Fruit fly (Drosophila melanogaster) whole organism, embryonic: Measurements from ENCODE around the gene CG32712.

Experiments used
- Ada2b ChIP-seq: fragments of 200-800 bp; sonication (Bioruptor generic); IDR thresholded peaks from 2 replicates; pipeline ENCODE4 v1.3.6; 2022; ENCODE audit warnings: missing biosample characterization, missing genetic modification characterization
- Atf3 ChIP-seq: fragments of 200-800 bp; sonication (Bioruptor generic); optimal IDR thresholded peaks from 3 replicates; lab custom pipeline; 2016; ENCODE audit warnings: missing biosample characterization, missing genetic modification characterization
- B-H2 ChIP-seq: fragments of 200-800 bp; sonication (Bioruptor generic); optimal IDR thresholded peaks from 2 replicates; lab custom pipeline; 2018; ENCODE audit warnings: missing biosample characterization, mild to moderate bottlenecking, missing genetic modification characterization
- Bteb2 ChIP-seq: fragments of 200-800 bp; sonication (Bioruptor generic); optimal IDR thresholded peaks from 2 replicates; lab custom pipeline; 2016; ENCODE audit warnings: missing biosample characterization, missing genetic modification characterization
- CG1024 ChIP-seq: fragments of 200-800 bp; sonication (Bioruptor generic); IDR thresholded peaks from 2 replicates; pipeline ENCODE4 v1.3.6; 2022; ENCODE audit warnings: missing biosample characterization, missing genetic modification characterization
- CG10267 ChIP-seq: fragments of 200-800 bp; sonication (Bioruptor generic); optimal IDR thresholded peaks from 2 replicates; lab custom pipeline; 2018; ENCODE audit warnings: missing biosample characterization, mild to moderate bottlenecking, missing genetic modification characterization, moderate library complexity
- CG10321 ChIP-seq: fragments of 200-800 bp; sonication (Bioruptor generic); IDR thresholded peaks from 2 replicates; pipeline ENCODE4 v1.3.6; 2022; ENCODE audit warnings: missing biosample characterization, missing genetic modification characterization
- CG10366 ChIP-seq: fragments of 200-800 bp; sonication (Bioruptor generic); IDR thresholded peaks from 2 replicates; pipeline ENCODE4 v1.3.6; 2022; ENCODE audit warnings: missing biosample characterization, missing genetic modification characterization
- CG10565 ChIP-seq: fragments of 200-800 bp; sonication (Bioruptor generic); optimal IDR thresholded peaks from 3 replicates; lab custom pipeline; 2016; ENCODE audit warnings: missing biosample characterization, mild to moderate bottlenecking, missing genetic modification characterization
- CG11247 ChIP-seq: fragments of 200-800 bp; sonication (Bioruptor generic); IDR thresholded peaks from 2 replicates; pipeline ENCODE4 v1.3.6; 2022; ENCODE audit warnings: missing biosample characterization, missing genetic modification characterization
- CG12219 ChIP-seq: fragments of 200-800 bp; sonication (Bioruptor generic); optimal IDR thresholded peaks from 3 replicates; lab custom pipeline; 2018; ENCODE audit warnings: missing biosample characterization, mild to moderate bottlenecking, missing genetic modification characterization
- CG12299 ChIP-seq: fragments of 200-800 bp; sonication (Bioruptor generic); optimal IDR thresholded peaks from 2 replicates; lab custom pipeline; 2018; ENCODE audit warnings: missing biosample characterization, mild to moderate bottlenecking, missing genetic modification characterization
- CG1233 ChIP-seq: fragments of 200-800 bp; sonication (Bioruptor generic); optimal IDR thresholded peaks from 4 replicates; lab custom pipeline; 2018; ENCODE audit warnings: missing biosample characterization, mild to moderate bottlenecking, missing genetic modification characterization
- CG13296 ChIP-seq: fragments of 200-800 bp; sonication (Bioruptor generic); optimal IDR thresholded peaks from 3 replicates; lab custom pipeline; 2018; ENCODE audit warnings: missing biosample characterization, mild to moderate bottlenecking, missing genetic modification characterization
- CG1832 ChIP-seq: fragments of 200-800 bp; sonication (Bioruptor generic); optimal IDR thresholded peaks from 2 replicates; lab custom pipeline; 2017; ENCODE audit warnings: missing biosample characterization, mild to moderate bottlenecking, missing genetic modification characterization, inconsistent platforms
- CG30020 ChIP-seq: fragments of 200-800 bp; optimal IDR thresholded peaks from 2 replicates; lab custom pipeline; 2019; ENCODE audit warnings: missing biosample characterization, mild to moderate bottlenecking, missing genetic modification characterization, moderate library complexity
- CG30431 ChIP-seq: fragments of 200-800 bp; sonication (Bioruptor generic); optimal IDR thresholded peaks from 2 replicates; lab custom pipeline; 2017; ENCODE audit warnings: missing biosample characterization, missing genetic modification characterization
- CG3065 ChIP-seq: fragments of 200-800 bp; sonication (Bioruptor generic); optimal IDR thresholded peaks from 2 replicates; lab custom pipeline; 2016; ENCODE audit warnings: missing biosample characterization, missing genetic modification characterization
- CG31224 ChIP-seq: fragments of 200-800 bp; sonication (Bioruptor generic); IDR thresholded peaks from 2 replicates; pipeline ENCODE4 v1.3.6; 2022; ENCODE audit warnings: missing biosample characterization, missing genetic modification characterization
- CG31365 ChIP-seq: fragments of 200-800 bp; sonication (Bioruptor generic); optimal IDR thresholded peaks from 2 replicates; lab custom pipeline; 2018; ENCODE audit warnings: missing biosample characterization, mild to moderate bottlenecking, missing genetic modification characterization
- CG3838 ChIP-seq: fragments of 200-800 bp; sonication (Bioruptor generic); optimal IDR thresholded peaks from 3 replicates; lab custom pipeline; 2016; ENCODE audit warnings: missing biosample characterization, missing genetic modification characterization
- CG3847 ChIP-seq: fragments of 200-800 bp; sonication (Bioruptor generic); IDR thresholded peaks from 2 replicates; pipeline ENCODE4 v1.3.6; 2022; ENCODE audit warnings: missing biosample characterization, missing genetic modification characterization
- CG42726 ChIP-seq: fragments of 200-800 bp; sonication (Bioruptor generic); IDR thresholded peaks from 2 replicates; pipeline ENCODE4 v1.3.6; 2022; ENCODE audit warnings: missing biosample characterization, missing genetic modification characterization; ENCODE audit not compliant: partially characterized antibody
- CG4282 ChIP-seq: fragments of 200-800 bp; sonication (Bioruptor generic); optimal IDR thresholded peaks from 2 replicates; lab custom pipeline; 2016; ENCODE audit warnings: missing biosample characterization, missing genetic modification characterization
- CG4404 ChIP-seq: fragments of 200-800 bp; sonication (Bioruptor generic); IDR thresholded peaks from 2 replicates; pipeline ENCODE4 v1.3.6; 2022; ENCODE audit warnings: missing biosample characterization, missing genetic modification characterization
- CG6272 ChIP-seq: fragments of 200-800 bp; sonication (Bioruptor generic); IDR thresholded peaks from 2 replicates; pipeline ENCODE4 v1.3.6; 2022; ENCODE audit warnings: missing biosample characterization, missing genetic modification characterization
- CG6765 ChIP-seq: fragments of 200-800 bp; sonication (Bioruptor generic); optimal IDR thresholded peaks from 3 replicates; lab custom pipeline; 2017; ENCODE audit warnings: missing biosample characterization, mild to moderate bottlenecking, missing genetic modification characterization
- Dbx ChIP-seq: fragments of 200-800 bp; sonication (Bioruptor generic); IDR thresholded peaks from 3 replicates; pipeline ENCODE4 v1.3.6; 2022; ENCODE audit warnings: missing biosample characterization, missing genetic modification characterization
- E2f2 ChIP-seq: fragments of 200-800 bp; sonication (Bioruptor generic); IDR thresholded peaks from 2 replicates; pipeline ENCODE4 v1.3.6; 2022; ENCODE audit warnings: missing biosample characterization, missing genetic modification characterization
- Fer3 ChIP-seq: fragments of 200-800 bp; sonication (Bioruptor generic); optimal IDR thresholded peaks from 2 replicates; lab custom pipeline; 2018; ENCODE audit warnings: missing biosample characterization, mild to moderate bottlenecking, missing genetic modification characterization, moderate library complexity
- MESR4 ChIP-seq: fragments of 200-800 bp; sonication (Bioruptor generic); optimal IDR thresholded peaks from 2 replicates; lab custom pipeline; 2018; ENCODE audit warnings: missing biosample characterization, mild to moderate bottlenecking, missing genetic modification characterization, moderate library complexity
- NFAT ChIP-seq: fragments of 200-800 bp; sonication (Bioruptor generic); IDR thresholded peaks from 2 replicates; pipeline ENCODE4 v1.3.6; 2022; ENCODE audit warnings: missing biosample characterization, missing genetic modification characterization
- Taf1 ChIP-seq: fragments of 200-800 bp; sonication (Bioruptor generic); IDR thresholded peaks from 2 replicates; pipeline ENCODE4 v1.3.6; 2022; ENCODE audit warnings: missing biosample characterization, missing genetic modification characterization
- Xrp1 ChIP-seq: fragments of 200-800 bp; sonication (Bioruptor generic); IDR thresholded peaks from 2 replicates; pipeline ENCODE4 v1.3.6; 2022; ENCODE audit warnings: missing biosample characterization, missing genetic modification characterization
- abd-A ChIP-seq: fragments of 200-800 bp; sonication (Bioruptor generic); optimal IDR thresholded peaks from 3 replicates; lab custom pipeline; 2019; ENCODE audit warnings: missing biosample characterization, mild to moderate bottlenecking, missing genetic modification characterization, moderate library complexity
- bigmax ChIP-seq: fragments of 200-800 bp; sonication (Bioruptor generic); optimal IDR thresholded peaks from 2 replicates; lab custom pipeline; 2018; ENCODE audit warnings: missing biosample characterization, mild to moderate bottlenecking, missing genetic modification characterization
- cato ChIP-seq: fragments of 200-800 bp; sonication (Bioruptor generic); optimal IDR thresholded peaks from 2 replicates; lab custom pipeline; 2016; ENCODE audit warnings: missing biosample characterization, missing genetic modification characterization, borderline replicate concordance
- hb ChIP-seq: fragments of 200-800 bp; sonication (Bioruptor generic); IDR thresholded peaks from 3 replicates; pipeline ENCODE4 v1.3.6; 2022; ENCODE audit warnings: missing biosample characterization, missing genetic modification characterization; ENCODE audit not compliant: partially characterized antibody
- her ChIP-seq: fragments of 200-800 bp; sonication (Bioruptor generic); optimal IDR thresholded peaks from 2 replicates; lab custom pipeline; 2016; ENCODE audit warnings: missing biosample characterization, missing genetic modification characterization
- insv ChIP-seq, 2 experiments: fragments of 200-800 bp; sonication (Bioruptor generic); optimal IDR thresholded peaks; 3 replicates each; lab custom pipeline; 2016 to 2018; ENCODE audit warnings: missing biosample characterization in 2 of 2, missing genetic modification characterization in 2 of 2
- pros ChIP-seq: fragments of 200-800 bp; sonication (Bioruptor generic); optimal IDR thresholded peaks from 3 replicates; lab custom pipeline; 2019; ENCODE audit warnings: missing biosample characterization, mild to moderate bottlenecking, missing genetic modification characterization, moderate library complexity
- pum ChIP-seq: fragments of 200-800 bp; sonication (Bioruptor generic); optimal IDR thresholded peaks from 2 replicates; lab custom pipeline; 2016; ENCODE audit warnings: missing biosample characterization, missing genetic modification characterization
- repo ChIP-seq: fragments of 200-800 bp; sonication (Bioruptor generic); optimal IDR thresholded peaks from 2 replicates; lab custom pipeline; 2016; ENCODE audit warnings: missing biosample characterization, missing genetic modification characterization
- row ChIP-seq: fragments of 200-800 bp; sonication (Bioruptor generic); IDR thresholded peaks from 3 replicates; pipeline ENCODE4 v1.3.6; 2022; ENCODE audit warnings: missing biosample characterization, missing genetic modification characterization
- scrt ChIP-seq: fragments of 200-800 bp; sonication (Bioruptor generic); optimal IDR thresholded peaks from 2 replicates; lab custom pipeline; 2018; ENCODE audit warnings: missing biosample characterization, mild to moderate bottlenecking, missing genetic modification characterization, moderate library complexity
- sim ChIP-seq: fragments of 200-800 bp; sonication (Bioruptor generic); IDR thresholded peaks from 2 replicates; pipeline ENCODE4 v1.3.6; 2022; ENCODE audit warnings: missing biosample characterization, missing genetic modification characterization
- sqz ChIP-seq: fragments of 200-800 bp; sonication (Bioruptor generic); optimal IDR thresholded peaks from 3 replicates; lab custom pipeline; 2018; ENCODE audit warnings: missing biosample characterization, mild to moderate bottlenecking, missing genetic modification characterization
- sug ChIP-seq: fragments of 200-800 bp; optimal IDR thresholded peaks from 2 replicates; lab custom pipeline; 2019; ENCODE audit warnings: missing biosample characterization, mild to moderate bottlenecking, missing genetic modification characterization, moderate library complexity
- vfl ChIP-seq: fragments of 200-800 bp; sonication (Bioruptor generic); optimal IDR thresholded peaks from 2 replicates; lab custom pipeline; 2016; ENCODE audit warnings: missing biosample characterization, missing genetic modification characterization
- vvl ChIP-seq: fragments of 200-800 bp; sonication (Bioruptor generic); IDR thresholded peaks from 2 replicates; pipeline ENCODE4 v1.3.6; 2022; ENCODE audit warnings: missing biosample characterization, missing genetic modification characterization

The CG32712 gene

dm6 chrX:8410349-8411240, 23.0 kb downstream of the CG32712 start (continued):
- TF ChIP-seq abd-A (no peak), insv (GFP tag; optimal IDR thresholded peaks at IDR 0.05; lab: Kevin White, UChicago) (no peak), Xrp1 (GFP tag; lab: Robert Waterston, UW) (peak; percentile 6; the same call in 1 of the 2 replicates), CG30020 (tag; lab: Kevin White, UChicago) (no peak), Bteb2 (GFP tag; lab: Kevin White, UChicago) (no peak), hb (GFP tag; lab: Robert Waterston, UW) (no peak), her (GFP tag; lab: Kevin White, UChicago) (no peak), CG3065 (GFP tag; lab: Kevin White, UChicago) (no peak), CG10321 (GFP tag; lab: Robert Waterston, UW) (peak; percentile 95), CG4282 (no peak), sug (tag; lab: Kevin White, UChicago) (no peak), CG42726 (GFP tag; lab: Robert Waterston, UW) (no peak), Ada2b (GFP tag; lab: Robert Waterston, UW) (no peak), E2f2 (GFP tag; lab: Robert Waterston, UW) (no peak), Dbx (GFP tag; lab: Robert Waterston, UW) (peak; percentile 63; the same call in 1 of the 3 replicates), CG6272 (no peak), CG3847 (peak; percentile 30; the same call in 1 of the 2 replicates), CG31365 (tag; lab: Kevin White, UChicago) (no peak), CG11247 (no peak), row (GFP tag; lab: Robert Waterston, UW) (no peak), Fer3 (tag; lab: Kevin White, UChicago) (no peak), Taf1 (no peak), CG10565 (GFP tag; lab: Kevin White, UChicago) (no peak), pros (no peak), Atf3 (GFP tag; lab: Kevin White, UChicago) (no peak), vfl (GFP tag; lab: Kevin White, UChicago) (no peak), CG31224 (GFP tag; lab: Robert Waterston, UW) (0 out of 2 replicates have a peak, but pooled peaks have one; percentile 6), CG13296 (GFP tag; lab: Kevin White, UChicago) (no peak), CG1233 (GFP tag; lab: Kevin White, UChicago) (no peak), CG12219 (GFP tag; lab: Kevin White, UChicago) (no peak), B-H2 (GFP tag; lab: Kevin White, UChicago) (peak; percentile 2), CG30431 (GFP tag; lab: Kevin White, UChicago) (no peak), CG3838 (GFP tag; lab: Kevin White, UChicago) (no peak), CG10366 (no peak), vvl (GFP tag; lab: Robert Waterston, UW) (peak; percentile 22), CG4404 (GFP tag; lab: Robert Waterston, UW) (no peak), CG10267 (tag; lab: Kevin White, UChicago) (no peak), CG12299 (tag; lab: Kevin White, UChicago) (no peak), sim (GFP tag; lab: Robert Waterston, UW) (no peak), MESR4 (no peak), NFAT (no peak; the same call in 1 of the 2 replicates), sqz (GFP tag; lab: Kevin White, UChicago) (peak; percentile 4), scrt (GFP tag; lab: Kevin White, UChicago) (no peak), CG1024 (GFP tag; lab: Robert Waterston, UW) (no peak), repo (GFP tag; lab: Kevin White, UChicago) (no peak), pum (GFP tag; lab: Kevin White, UChicago) (no peak), CG6765 (no peak), bigmax (GFP tag; lab: Kevin White, UChicago) (no peak), CG1832 (peak; percentile 96), cato (no peak)
